Fruit fly (Drosophila melanogaster) whole organism, adult: ENCODE data around the gene GATAe.

Experiments used
- CG11617 ChIP-seq: fragments of 200-800 bp; sonication (Bioruptor generic); optimal IDR thresholded peaks from 2 replicates; lab custom pipeline; 2017; ENCODE audit warnings: mild to moderate bottlenecking, missing biosample characterization, missing genetic modification reagents, missing genetic modification characterization
- CG12768 ChIP-seq: fragments of 200-800 bp; sonication (Bioruptor generic); optimal IDR thresholded peaks from 2 replicates; lab custom pipeline; 2017; ENCODE audit warnings: missing biosample characterization, missing genetic modification characterization, mild to moderate bottlenecking, moderate library complexity, missing genetic modification reagents
- CG14711 ChIP-seq: fragments of 200-800 bp; sonication (Bioruptor generic); optimal IDR thresholded peaks from 2 replicates; lab custom pipeline; 2018; ENCODE audit warnings: missing biosample characterization, mild to moderate bottlenecking, missing genetic modification characterization, moderate library complexity
- CG1620 ChIP-seq: fragments of 200-800 bp; sonication (Bioruptor generic); optimal IDR thresholded peaks from 2 replicates; lab custom pipeline; 2016; ENCODE audit warnings: missing biosample characterization, missing genetic modification characterization
- CG33017 ChIP-seq: fragments of 200-800 bp; sonication (Bioruptor generic); optimal IDR thresholded peaks from 2 replicates; lab custom pipeline; 2018; ENCODE audit warnings: missing biosample characterization, mild to moderate bottlenecking, missing genetic modification characterization, moderate library complexity
- CG5204 ChIP-seq: fragments of 200-800 bp; sonication (Bioruptor generic); optimal IDR thresholded peaks from 2 replicates; lab custom pipeline; 2016; ENCODE audit warnings: missing biosample characterization, missing genetic modification characterization
- CG7045 ChIP-seq: fragments of 200-800 bp; sonication (Bioruptor generic); optimal IDR thresholded peaks from 2 replicates; lab custom pipeline; 2017; ENCODE audit warnings: missing biosample characterization, mild to moderate bottlenecking, missing genetic modification characterization
- CG7101 ChIP-seq: fragments of 200-800 bp; sonication (Bioruptor generic); optimal IDR thresholded peaks from 2 replicates; lab custom pipeline; 2018; ENCODE audit warnings: missing biosample characterization, mild to moderate bottlenecking, missing genetic modification characterization, moderate library complexity
- Clk ChIP-seq: fragments of 200-800 bp; sonication (Bioruptor generic); optimal IDR thresholded peaks from 2 replicates; lab custom pipeline; 2017; ENCODE audit warnings: missing biosample characterization, missing genetic modification characterization
- Crg-1 ChIP-seq: fragments of 200-800 bp; sonication (Bioruptor generic); optimal IDR thresholded peaks from 2 replicates; lab custom pipeline; 2016; ENCODE audit warnings: missing biosample characterization, missing genetic modification characterization
- Hr96 ChIP-seq: fragments of 200-800 bp; sonication (Bioruptor generic); optimal IDR thresholded peaks from 2 replicates; lab custom pipeline; 2016; ENCODE audit warnings: missing biosample characterization, missing genetic modification characterization
- Mnt ChIP-seq: fragments of 200-800 bp; sonication (Bioruptor generic); optimal IDR thresholded peaks from 2 replicates; lab custom pipeline; 2016; ENCODE audit warnings: missing biosample characterization, mild to moderate bottlenecking, missing genetic modification characterization
- bab1 ChIP-seq: fragments of 200-800 bp; sonication (Bioruptor generic); optimal IDR thresholded peaks from 3 replicates; lab custom pipeline; 2019; ENCODE audit warnings: missing biosample characterization, mild to moderate bottlenecking, missing genetic modification characterization, moderate library complexity
- cic ChIP-seq: fragments of 200-800 bp; sonication (Bioruptor generic); optimal IDR thresholded peaks from 2 replicates; lab custom pipeline; 2017; ENCODE audit warnings: missing biosample characterization, mild to moderate bottlenecking, missing genetic modification characterization, moderate library complexity
- cnc ChIP-seq, 2 experiments: fragments of >200 bp; optimal IDR thresholded peaks; 2 replicates each; lab custom pipeline; 2017
- kay ChIP-seq: fragments of 200-800 bp; sonication (Bioruptor generic); peaks from one replicate; lab custom pipeline; 2016; ENCODE audit warnings: missing biosample characterization, missing genetic modification characterization, borderline replicate concordance
- ovo ChIP-seq: fragments of 200-800 bp; sonication (Bioruptor generic); optimal IDR thresholded peaks from 2 replicates; lab custom pipeline; 2016; ENCODE audit warnings: missing biosample characterization, missing genetic modification characterization
- pad ChIP-seq: fragments of 200-800 bp; sonication (Bioruptor generic); optimal IDR thresholded peaks from 3 replicates; lab custom pipeline; 2017; ENCODE audit warnings: missing biosample characterization, missing genetic modification characterization, mild to moderate bottlenecking, moderate library complexity, missing genetic modification reagents
- tj ChIP-seq: fragments of 200-800 bp; sonication (Bioruptor generic); optimal IDR thresholded peaks from 3 replicates; lab custom pipeline; 2017; ENCODE audit warnings: missing biosample characterization, mild to moderate bottlenecking, missing genetic modification characterization, moderate library complexity
- toe ChIP-seq: fragments of 200-800 bp; sonication (Bioruptor generic); optimal IDR thresholded peaks from 2 replicates; lab custom pipeline; 2016; ENCODE audit warnings: missing biosample characterization, missing genetic modification characterization

The GATAe gene

DNA sequence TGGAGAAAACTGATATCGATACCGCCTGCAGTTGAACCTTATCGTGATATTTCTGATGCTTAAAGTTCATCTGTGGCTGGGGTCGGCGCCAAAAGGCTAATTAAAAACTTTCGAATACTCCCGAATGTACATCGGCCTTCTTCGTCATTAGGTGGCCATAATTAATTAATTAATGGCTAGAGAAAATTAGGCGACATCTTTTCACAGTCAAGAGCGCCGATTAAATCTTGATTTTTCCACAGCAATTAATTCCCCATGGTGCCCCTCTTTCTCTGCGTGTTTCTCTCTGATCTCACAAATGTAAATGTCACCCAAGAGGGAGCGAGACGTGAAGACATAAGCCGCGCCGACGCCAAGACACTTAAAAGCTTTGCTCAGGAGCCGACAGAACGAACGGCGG is 21.5 kb downstream of the GATAe start:
- TF ChIP-seq pad (GFP tag; lab: Kevin White, UChicago): no peak
- no peak for TF ChIP-seq ovo (GFP tag; lab: Kevin White, UChicago)
- TF ChIP-seq Crg-1 (GFP tag; lab: Kevin White, UChicago): no peak
- TF ChIP-seq CG11617: no peak
- TF ChIP-seq CG12768: no peak
- TF ChIP-seq kay (GFP tag; lab: Kevin White, UChicago): no peak
- no peak for TF ChIP-seq Mnt (GFP tag; lab: Kevin White, UChicago)
- no peak for TF ChIP-seq Clk (GFP tag; lab: Kevin White, UChicago)
- no peak for TF ChIP-seq CG1620 (GFP tag; lab: Kevin White, UChicago)
- TF ChIP-seq CG33017 (tag; lab: Kevin White, UChicago): no peak
- TF ChIP-seq cic (GFP tag; lab: Kevin White, UChicago): no peak
- TF ChIP-seq toe: no peak
- TF ChIP-seq tj: no peak
- TF ChIP-seq CG7101 (tag; lab: Kevin White, UChicago): no peak
- TF ChIP-seq Hr96 (GFP tag; lab: Kevin White, UChicago): no peak

dm6 chr3R:16033727-16034126 is 24.8 kb downstream of the GATAe start:
- no peak for TF ChIP-seq tj
- TF ChIP-seq CG1620 (GFP tag; lab: Kevin White, UChicago): no peak
- TF ChIP-seq cic (GFP tag; lab: Kevin White, UChicago): no peak
- TF ChIP-seq CG5204 (GFP tag; lab: Kevin White, UChicago): no peak
- no peak for TF ChIP-seq pad (GFP tag; lab: Kevin White, UChicago)
- TF ChIP-seq CG7101 (tag; lab: Kevin White, UChicago): no peak
- TF ChIP-seq Mnt (GFP tag; lab: Kevin White, UChicago): no peak
- TF ChIP-seq CG7045 (GFP tag; lab: Kevin White, UChicago): no peak
- TF ChIP-seq CG11617: no peak
- TF ChIP-seq CG33017 (tag; lab: Kevin White, UChicago): no peak
- no peak for TF ChIP-seq CG12768
- no peak for TF ChIP-seq bab1 (GFP tag; lab: Kevin White, UChicago)
- TF ChIP-seq Clk (GFP tag; lab: Kevin White, UChicago): no peak

dm6 chr3R:16034186-16034585 is 25.3 kb downstream of the GATAe start:
- TF ChIP-seq tj (no peak), Crg-1 (GFP tag; lab: Kevin White, UChicago) (no peak), CG12768 (no peak), CG33017 (tag; lab: Kevin White, UChicago) (no peak), CG7101 (tag; lab: Kevin White, UChicago) (no peak), cnc (optimal IDR thresholded peaks at IDR 0.05; lab: Kevin White, UChicago) (no peak), CG1620 (GFP tag; lab: Kevin White, UChicago) (no peak), cic (GFP tag; lab: Kevin White, UChicago) (no peak), toe (no peak), bab1 (GFP tag; lab: Kevin White, UChicago) (no peak), Mnt (GFP tag; lab: Kevin White, UChicago) (no peak), ovo (GFP tag; lab: Kevin White, UChicago) (no peak), Clk (GFP tag; lab: Kevin White, UChicago) (no peak), kay (GFP tag; lab: Kevin White, UChicago) (no peak)

DNA sequence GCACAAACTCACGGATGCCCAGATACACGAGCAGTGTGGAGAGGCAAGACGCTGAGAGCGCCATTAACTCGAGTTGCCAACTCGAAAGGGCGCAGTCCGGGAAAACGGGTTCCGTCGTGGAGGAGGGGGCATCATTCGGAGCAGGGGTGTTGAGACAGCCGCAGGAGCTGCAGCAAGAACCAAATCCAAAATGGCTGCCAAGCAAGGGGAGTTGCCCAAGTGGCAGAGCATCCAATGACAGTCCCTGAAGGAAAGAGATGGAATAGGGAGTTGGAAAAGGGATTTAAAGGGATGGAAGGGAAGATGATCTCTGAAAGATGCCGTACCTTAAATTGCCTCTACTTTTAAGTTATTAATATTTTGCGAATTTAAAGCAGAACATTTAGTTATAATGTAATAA is 29.1 kb downstream of the GATAe start:
- no peak for TF ChIP-seq CG11617

dm6 chr3R:16039557-16039956 is 30.7 kb downstream of the GATAe start:
- TF ChIP-seq CG1620 (GFP tag; lab: Kevin White, UChicago): no peak
- no peak for TF ChIP-seq Clk (GFP tag; lab: Kevin White, UChicago)
- TF ChIP-seq Crg-1 (GFP tag; lab: Kevin White, UChicago): no peak
- TF ChIP-seq CG11617: no peak
- no peak for TF ChIP-seq ovo (GFP tag; lab: Kevin White, UChicago)
- TF ChIP-seq Hr96 (GFP tag; lab: Kevin White, UChicago): no peak
- TF ChIP-seq CG14711 (tag; lab: Kevin White, UChicago): no peak
- TF ChIP-seq CG7045 (GFP tag; lab: Kevin White, UChicago): no peak
- no peak for TF ChIP-seq CG33017 (tag; lab: Kevin White, UChicago)
- no peak for TF ChIP-seq kay (GFP tag; lab: Kevin White, UChicago)
- TF ChIP-seq CG7101 (tag; lab: Kevin White, UChicago): no peak
- TF ChIP-seq cnc (optimal IDR thresholded peaks at IDR 0.05; lab: Kevin White, UChicago): no peak
- no peak for TF ChIP-seq bab1 (GFP tag; lab: Kevin White, UChicago)
- no peak for TF ChIP-seq pad (GFP tag; lab: Kevin White, UChicago)

DNA sequence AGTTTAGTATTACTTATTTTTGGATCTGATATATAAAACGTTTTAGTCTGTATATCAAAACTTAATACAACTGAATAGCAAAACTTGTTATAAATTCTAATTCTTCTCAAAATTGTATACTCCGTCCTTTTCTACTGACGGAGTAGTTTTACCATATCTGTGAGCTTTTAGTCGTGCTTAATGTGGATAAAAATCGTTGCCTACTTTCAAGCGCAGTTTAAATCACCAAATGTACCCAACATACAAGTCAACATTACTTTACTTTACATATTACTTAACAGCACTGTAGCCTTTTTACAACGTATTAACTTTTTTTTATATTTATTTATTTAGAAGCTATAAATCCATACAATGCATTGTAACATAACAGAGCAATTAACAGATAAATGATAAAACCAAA is 32.0 kb downstream of the GATAe start:
- TF ChIP-seq Clk (GFP tag; lab: Kevin White, UChicago) (no peak), CG7045 (GFP tag; lab: Kevin White, UChicago) (no peak), CG1620 (GFP tag; lab: Kevin White, UChicago) (no peak), CG7101 (tag; lab: Kevin White, UChicago) (no peak), cic (GFP tag; lab: Kevin White, UChicago) (no peak), Crg-1 (GFP tag; lab: Kevin White, UChicago) (no peak), CG12768 (no peak), Hr96 (GFP tag; lab: Kevin White, UChicago) (no peak), CG11617 (no peak), CG14711 (tag; lab: Kevin White, UChicago) (no peak), CG33017 (tag; lab: Kevin White, UChicago) (no peak)
